Worm (Caenorhabditis elegans) whole organism, early embryonic: ENCODE results near the gene Y43F8B.29.

Source experiments
- F13C5.2 ChIP-seq: sonication (generic microtip); optimal IDR thresholded peaks from 2 replicates; lab custom pipeline; 2017; ENCODE audit warnings: mild to moderate bottlenecking, missing genetic modification characterization, inconsistent platforms, missing compliant biosample characterization
- aly-1 ChIP-seq: sonication (generic microtip); optimal IDR thresholded peaks from 2 replicates; lab custom pipeline; 2016; ENCODE audit warnings: missing genetic modification characterization, missing compliant biosample characterization
- ama-1 ChIP-seq: fragments of 150-350 bp; optimal IDR thresholded peaks from 2 replicates; lab custom pipeline; 2014
- ceh-13 ChIP-seq: fragments of 200-800 bp; sonication (Bioruptor generic); optimal IDR thresholded peaks from 2 replicates; lab custom pipeline; 2018; ENCODE audit warnings: mild to moderate bottlenecking, missing genetic modification characterization, missing compliant biosample characterization
- ceh-36 ChIP-seq: sonication (generic microtip); optimal IDR thresholded peaks from 2 replicates; lab custom pipeline; 2016; ENCODE audit warnings: missing genetic modification characterization, inconsistent platforms, missing compliant biosample characterization
- ets-7 ChIP-seq: sonication (generic microtip); optimal IDR thresholded peaks from 2 replicates; lab custom pipeline; 2016; ENCODE audit warnings: missing genotype, missing genetic modification characterization, missing compliant biosample characterization
- flt-1 ChIP-seq: fragments of 200-800 bp; sonication (Bioruptor generic); IDR thresholded peaks from 2 replicates; pipeline ENCODE4 v1.3.6; 2022; ENCODE audit warnings: missing genetic modification characterization, missing compliant biosample characterization
- hmbx-1 ChIP-seq: sonication (generic microtip); optimal IDR thresholded peaks from 2 replicates; lab custom pipeline; 2016; ENCODE audit warnings: mild to moderate bottlenecking, missing genetic modification characterization, missing compliant biosample characterization
- hmg-4 ChIP-seq: fragments of 200-800 bp; sonication (Bioruptor generic); optimal IDR thresholded peaks from 2 replicates; lab custom pipeline; 2018; ENCODE audit warnings: mild to moderate bottlenecking, missing genetic modification characterization, missing compliant biosample characterization
- pes-1 ChIP-seq: fragments of 200-800 bp; sonication (Bioruptor generic); IDR thresholded peaks from 2 replicates; pipeline ENCODE4 v1.3.6; 2022; ENCODE audit warnings: missing genetic modification reagents, missing genetic modification characterization, missing compliant biosample characterization
- scrt-1 ChIP-seq: fragments of 200-800 bp; sonication (Bioruptor generic); IDR thresholded peaks from 2 replicates; pipeline ENCODE4 v1.3.6; 2022; ENCODE audit warnings: missing genetic modification characterization, missing compliant biosample characterization
- tbx-11 ChIP-seq: fragments of 200-800 bp; sonication (Bioruptor generic); IDR thresholded peaks from 2 replicates; pipeline ENCODE4 v1.3.6; 2022; ENCODE audit warnings: missing genetic modification characterization, missing compliant biosample characterization
- tbx-37 ChIP-seq: fragments of 200-800 bp; sonication (Bioruptor generic); conservative IDR thresholded peaks from 2 replicates; pipeline ENCODE4 v1.3.6; 2022; ENCODE audit warnings: missing genetic modification reagents, missing genetic modification characterization, missing compliant biosample characterization
- tra-4 ChIP-seq: sonication (generic microtip); optimal IDR thresholded peaks from 2 replicates; lab custom pipeline; 2017; ENCODE audit warnings: missing genetic modification characterization, missing compliant biosample characterization

ce11 chrV:19455650-19456049, 35.8 kb upstream of the Y43F8B.29 start, which contains the start of the genes Y43F8B.13 and Y43F8B.14:
- TF ChIP-seq aly-1 (no peak), flt-1 (no peak), tbx-37 (GFP tag; lab: Robert Waterston, UW) (no peak), pes-1 (GFP tag; lab: Robert Waterston, UW) (no peak), ama-1 (lab: Kevin White, UChicago) (no peak), scrt-1 (GFP tag; lab: Robert Waterston, UW) (no peak), tbx-11 (GFP tag; lab: Robert Waterston, UW) (no peak), F13C5.2 (no peak), ets-7 (tag; lab: Kevin White, UChicago) (no peak), tra-4 (tag; lab: Kevin White, UChicago) (no peak), hmg-4 (GFP tag; lab: Kevin White, UChicago) (no peak), ceh-36 (tag; lab: Kevin White, UChicago) (no peak), ceh-13 (no peak), hmbx-1 (tag; lab: Kevin White, UChicago) (no peak)
